ENCODE assay signal across 3 fruit fly cellular contexts in the genomic region with DNA sequence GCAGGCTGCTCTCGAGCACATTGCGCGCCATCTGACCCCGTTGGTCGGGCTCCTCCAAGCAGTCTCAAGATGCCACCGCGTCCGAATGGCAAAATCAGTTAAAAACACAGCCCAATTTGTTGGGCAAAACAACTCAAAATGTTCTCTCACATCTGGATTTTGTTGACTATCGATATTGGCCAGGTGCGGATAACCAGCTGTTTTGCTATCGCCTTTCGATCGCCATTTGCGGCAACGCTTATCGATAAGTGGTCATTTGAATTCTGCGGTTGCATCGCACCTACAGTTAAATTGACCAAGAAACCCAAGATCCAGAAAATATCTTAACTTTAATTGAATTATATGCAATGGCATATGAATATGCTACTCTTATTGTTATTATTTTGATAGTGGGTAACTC.
TF ChIP-seq lines count a peak whose summit lies in the region.

A gene (minus strand): TSS at position 171 of the 400 bp plus-strand sequence.

- no peak for TF ChIP-seq CTCF in whole organism, embryonic (GFP tag; optimal IDR thresholded peaks at IDR 0.05; lab: Kevin White, UChicago)

TF ChIP-seq in whole organism, adult, 20 proteins besides CTCF, POLR2A, EP300 and RAD21:
- TF ChIP-seq bab1 (GFP tag; optimal IDR thresholded peaks at IDR 0.05; lab: Kevin White, UChicago) (peak; percentile 32), CG12768 (GFP tag; optimal IDR thresholded peaks at IDR 0.05; lab: Kevin White, UChicago) (no peak), toe (GFP tag; optimal IDR thresholded peaks at IDR 0.05; lab: Kevin White, UChicago) (no peak), CG5204 (GFP tag; optimal IDR thresholded peaks at IDR 0.05; lab: Kevin White, UChicago) (no peak)

TF ChIP-seq in whole organism, embryonic, 481 proteins besides CTCF, POLR2A, EP300 and RAD21 (continues in another document):
- TF ChIP-seq CG14441 (GFP tag; IDR thresholded peaks at IDR 0.05; lab: Robert Waterston, UW) (no peak), Dp (GFP tag; optimal IDR thresholded peaks at IDR 0.05; lab: Kevin White, UChicago) (peak; percentile 86), CG7786 (GFP tag; optimal IDR thresholded peaks at IDR 0.05; lab: Kevin White, UChicago) (no peak), h (optimal IDR thresholded peaks at IDR 0.05; lab: Kevin White, UChicago) (no peak), Ada2b (GFP tag; IDR thresholded peaks at IDR 0.05; lab: Robert Waterston, UW) (no peak), mld (GFP tag; IDR thresholded peaks at IDR 0.05; lab: Robert Waterston, UW; ENCODE audit: partially characterized antibody) (peak; percentile 83), CG11456 (GFP tag; IDR thresholded peaks at IDR 0.05; lab: Robert Waterston, UW) (no peak), twi (tag; optimal IDR thresholded peaks at IDR 0.05; lab: Kevin White, UChicago) (peak; percentile 6), crp (GFP tag; optimal IDR thresholded peaks at IDR 0.05; lab: Kevin White, UChicago) (peak; percentile 5 to 88), bbx (GFP tag; IDR thresholded peaks at IDR 0.05; lab: Robert Waterston, UW; ENCODE audit: partially characterized antibody) (peak; percentile 74), HLH4C (GFP tag; IDR thresholded peaks at IDR 0.05; lab: Robert Waterston, UW; ENCODE audit: partially characterized antibody) (peak; percentile 82), Sry-δ (GFP tag; optimal IDR thresholded peaks at IDR 0.05; lab: Kevin White, UChicago) (peak; percentile 53), MESR4 (GFP tag; optimal IDR thresholded peaks at IDR 0.05; lab: Kevin White, UChicago) (peak; percentile 27), grn (GFP tag; optimal IDR thresholded peaks at IDR 0.05; lab: Kevin White, UChicago) (no peak), CG2712 (tag; optimal IDR thresholded peaks at IDR 0.05; lab: Kevin White, UChicago) (no peak), mirr (GFP tag; optimal IDR thresholded peaks at IDR 0.05; lab: Kevin White, UChicago) (no peak), vnd (GFP tag; IDR thresholded peaks at IDR 0.05; lab: Robert Waterston, UW; ENCODE audit: partially characterized antibody) (peak; percentile 69), dysf (GFP tag; IDR thresholded peaks at IDR 0.05; lab: Robert Waterston, UW) (no peak), stwl (tag; optimal IDR thresholded peaks at IDR 0.05; lab: Kevin White, UChicago) (peak; percentile 25), inv (GFP tag; IDR thresholded peaks at IDR 0.05; lab: Robert Waterston, UW; ENCODE audit: partially characterized antibody) (peak; percentile 34; the same call in 1 of the 2 replicates), Opbp (GFP tag; IDR thresholded peaks at IDR 0.05; lab: Robert Waterston, UW; ENCODE audit: partially characterized antibody) (peak; percentile 73; the same call in 2 of the 3 replicates), hb (GFP tag; IDR thresholded peaks at IDR 0.05; lab: Robert Waterston, UW; ENCODE audit: partially characterized antibody) (peak; percentile 69; the same call in 2 of the 3 replicates), YL-1 (GFP tag; optimal IDR thresholded peaks at IDR 0.05; lab: Kevin White, UChicago) (no peak), CG2116 (GFP tag; optimal IDR thresholded peaks at IDR 0.05; lab: Kevin White, UChicago) (peak; percentile 68), sr (GFP tag; IDR thresholded peaks at IDR 0.05; lab: Robert Waterston, UW) (no peak), dmrt11E (tag; optimal IDR thresholded peaks at IDR 0.05; lab: Kevin White, UChicago) (no peak), Neu2 (GFP tag; optimal IDR thresholded peaks at IDR 0.05; lab: Kevin White, UChicago; ENCODE audit: borderline replicate concordance) (no peak), CG34224 (GFP tag; IDR thresholded peaks at IDR 0.05; lab: Robert Waterston, UW; ENCODE audit: partially characterized antibody) (peak; percentile 81), Trl (optimal IDR thresholded peaks at IDR 0.05; lab: Kevin White, UChicago) (no peak), Trl (GFP tag; optimal IDR thresholded peaks at IDR 0.05; lab: Kevin White, UChicago) (no peak), CG1603 (tag; optimal IDR thresholded peaks at IDR 0.05; lab: Kevin White, UChicago) (peak; percentile 30), ham (GFP tag; IDR thresholded peaks at IDR 0.05; lab: Robert Waterston, UW) (no peak), sna (GFP tag; IDR thresholded peaks at IDR 0.05; lab: Robert Waterston, UW; ENCODE audit: partially characterized antibody) (peak; percentile 64; the same call in 1 of the 2 replicates), knrl (GFP tag; IDR thresholded peaks at IDR 0.05; lab: Robert Waterston, UW; ENCODE audit: partially characterized antibody) (no peak), CoRest (tag; optimal IDR thresholded peaks at IDR 0.05; lab: Kevin White, UChicago) (no peak), wor (GFP tag; IDR thresholded peaks at IDR 0.05; lab: Robert Waterston, UW) (no peak), CG10209 (GFP tag; optimal IDR thresholded peaks at IDR 0.05; lab: Kevin White, UChicago) (no peak), pzg (GFP tag; optimal IDR thresholded peaks at IDR 0.05; lab: Kevin White, UChicago) (peak; percentile 49), Tbp (GFP tag; optimal IDR thresholded peaks at IDR 0.05; lab: Kevin White, UChicago) (no peak)

TF ChIP-seq in whole organism, prepupa, 60 proteins besides CTCF, POLR2A, EP300 and RAD21:
- no peak for TF ChIP-seq Hr38 (GFP tag; optimal IDR thresholded peaks at IDR 0.05; lab: Kevin White, UChicago)
- peak; percentile 45 for TF ChIP-seq Eip78C (GFP tag; lab: Kevin White, UChicago)
- TF ChIP-seq Lpt (GFP tag; optimal IDR thresholded peaks at IDR 0.05; lab: Kevin White, UChicago), result no peak
- TF ChIP-seq CG7368 (GFP tag; optimal IDR thresholded peaks at IDR 0.05; lab: Kevin White, UChicago), result no peak
- no peak for TF ChIP-seq topi (GFP tag; optimal IDR thresholded peaks at IDR 0.05; lab: Kevin White, UChicago)
- TF ChIP-seq eg (GFP tag; IDR thresholded peaks at IDR 0.05; lab: Robert Waterston, UW), result no peak
- no peak for TF ChIP-seq CG3032 (tag; optimal IDR thresholded peaks at IDR 0.05; lab: Kevin White, UChicago)
